Worm (Caenorhabditis elegans): Measurements from ENCODE around the gene smk-1.
A peak's percentile ranks its signal among the peaks of the same experiment; 100 is the strongest.

Gene smk-1

ce11 chrV:8661241-8661954, 53.8 kb downstream of the smk-1 start:
- peak; percentile 82 for TF ChIP-seq ceh-16 (tag; optimal IDR thresholded peaks at IDR 0.05)
- TF ChIP-seq zag-1 (tag; optimal IDR thresholded peaks at IDR 0.05), result no peak
- no peak for TF ChIP-seq skn-1 (tag; optimal IDR thresholded peaks at IDR 0.05)
- peak; percentile 72 for TF ChIP-seq nhr-25 (tag; optimal IDR thresholded peaks at IDR 0.05)
- no peak for TF ChIP-seq nhr-237 (tag; optimal IDR thresholded peaks at IDR 0.05)
- TF ChIP-seq blmp-1 (tag; optimal IDR thresholded peaks at IDR 0.05; ENCODE audit: insufficient read depth), result peak; percentile 45
- TF ChIP-seq ZK546.5 (tag; optimal IDR thresholded peaks at IDR 0.05), result no peak
- TF ChIP-seq nhr-21 (tag; optimal IDR thresholded peaks at IDR 0.05), result peak; percentile 79
- TF ChIP-seq F13H6.1 (tag; optimal IDR thresholded peaks at IDR 0.05), result peak; percentile 11
- peak; percentile 68 for TF ChIP-seq nhr-23 (tag; optimal IDR thresholded peaks at IDR 0.05)
- TF ChIP-seq ztf-4 (tag; optimal IDR thresholded peaks at IDR 0.05), result no peak
- TF ChIP-seq fos-1 (tag; optimal IDR thresholded peaks at IDR 0.05), result peak; percentile 53
- peak; percentile 18 for TF ChIP-seq crh-2 (tag; optimal IDR thresholded peaks at IDR 0.05)
- TF ChIP-seq sma-9 (GFP tag; optimal IDR thresholded peaks at IDR 0.05), result peak; percentile 43
- no peak for TF ChIP-seq sma-9 (tag; optimal IDR thresholded peaks at IDR 0.05)

ce11 chrV:8662056-8663006, 54.7 kb downstream of the smk-1 start:
- TF ChIP-seq sem-4 (tag; optimal IDR thresholded peaks at IDR 0.05) (peak; percentile 76), nhr-23 (tag; optimal IDR thresholded peaks at IDR 0.05) (no peak), nhr-12 (tag; optimal IDR thresholded peaks at IDR 0.05) (no peak), R02D3.7 (tag; optimal IDR thresholded peaks at IDR 0.05) (no peak), blmp-1 (tag; optimal IDR thresholded peaks at IDR 0.05; ENCODE audit: insufficient read depth) (peak; percentile 91), unc-62 (GFP tag; optimal IDR thresholded peaks at IDR 0.05) (no peak), nhr-25 (tag; optimal IDR thresholded peaks at IDR 0.05) (peak; percentile 93), elt-3 (tag; optimal IDR thresholded peaks at IDR 0.05) (no peak), nhr-21 (tag; optimal IDR thresholded peaks at IDR 0.05) (peak; percentile 56), peb-1 (tag; optimal IDR thresholded peaks at IDR 0.05) (no peak), ceh-82 (tag; optimal IDR thresholded peaks at IDR 0.05) (no peak), sma-3 (GFP tag; optimal IDR thresholded peaks at IDR 0.05) (peak; percentile 82), elt-1 (tag; optimal IDR thresholded peaks at IDR 0.05) (no peak), nhr-237 (tag; optimal IDR thresholded peaks at IDR 0.05) (no peak), sma-9 (GFP tag; optimal IDR thresholded peaks at IDR 0.05) (peak; percentile 81), sma-9 (tag; optimal IDR thresholded peaks at IDR 0.05) (no peak), mbf-1 (tag; optimal IDR thresholded peaks at IDR 0.05) (no peak), mdl-1 (tag; optimal IDR thresholded peaks at IDR 0.05) (peak in 1 of 2 experiments; percentile 20), aly-2 (tag; optimal IDR thresholded peaks at IDR 0.05) (no peak), unc-55 (GFP tag; optimal IDR thresholded peaks at IDR 0.05) (no peak), F13H6.1 (tag; optimal IDR thresholded peaks at IDR 0.05) (peak; percentile 54), egl-27 (tag; optimal IDR thresholded peaks at IDR 0.05) (peak; percentile 65), lin-13 (GFP tag; optimal IDR thresholded peaks at IDR 0.05) (no peak), lsy-2 (tag; optimal IDR thresholded peaks at IDR 0.05) (peak in 1 of 2 experiments; percentile 21), ama-1 (optimal IDR thresholded peaks at IDR 0.05) (no peak), crh-2 (tag; optimal IDR thresholded peaks at IDR 0.05) (no peak), nhr-129 (tag; optimal IDR thresholded peaks at IDR 0.05) (peak; percentile 35), ztf-11 (tag; optimal IDR thresholded peaks at IDR 0.05) (no peak), Y55F3AM.14 (GFP tag; optimal IDR thresholded peaks at IDR 0.05) (peak; percentile 66), lin-39 (tag; optimal IDR thresholded peaks at IDR 0.05) (no peak), C34F6.9 (tag; optimal IDR thresholded peaks at IDR 0.05) (no peak), alr-1 (tag; optimal IDR thresholded peaks at IDR 0.05) (no peak), ztf-4 (tag; optimal IDR thresholded peaks at IDR 0.05) (no peak), mab-5 (tag; optimal IDR thresholded peaks at IDR 0.05) (no peak), gmeb-1 (tag; optimal IDR thresholded peaks at IDR 0.05) (no peak), nhr-10 (tag; optimal IDR thresholded peaks at IDR 0.05) (no peak), ceh-16 (tag; optimal IDR thresholded peaks at IDR 0.05) (peak; percentile 43), ztf-1 (GFP tag; conservative IDR thresholded peaks at IDR 0.05) (no peak), unc-39 (tag; optimal IDR thresholded peaks at IDR 0.05) (no peak), snpc-4 (tag; optimal IDR thresholded peaks at IDR 0.05) (no peak), zag-1 (tag; optimal IDR thresholded peaks at IDR 0.05) (no peak), ZK546.5 (tag; optimal IDR thresholded peaks at IDR 0.05) (no peak), nhr-11 (tag; optimal IDR thresholded peaks at IDR 0.05) (no peak), lin-11 (tag; optimal IDR thresholded peaks at IDR 0.05) (no peak)
